Worm (Caenorhabditis elegans): ENCODE measurements around the gene F13E9.15.

- no peak for TF ChIP-seq W03F9.2 (tag; optimal IDR thresholded peaks at IDR 0.05)
- TF ChIP-seq dao-5 (tag; optimal IDR thresholded peaks at IDR 0.05): no peak
These were observed 19.5 kb upstream of the F13E9.15 start, which contains the start of gene ZK596.2 for ce11 chrIV:10909206-10909605.

Data from whole organism, L4/young adult.